Fruit fly (Drosophila melanogaster): ENCODE measurements around the gene CG13926.

The CG13926 gene

DNA sequence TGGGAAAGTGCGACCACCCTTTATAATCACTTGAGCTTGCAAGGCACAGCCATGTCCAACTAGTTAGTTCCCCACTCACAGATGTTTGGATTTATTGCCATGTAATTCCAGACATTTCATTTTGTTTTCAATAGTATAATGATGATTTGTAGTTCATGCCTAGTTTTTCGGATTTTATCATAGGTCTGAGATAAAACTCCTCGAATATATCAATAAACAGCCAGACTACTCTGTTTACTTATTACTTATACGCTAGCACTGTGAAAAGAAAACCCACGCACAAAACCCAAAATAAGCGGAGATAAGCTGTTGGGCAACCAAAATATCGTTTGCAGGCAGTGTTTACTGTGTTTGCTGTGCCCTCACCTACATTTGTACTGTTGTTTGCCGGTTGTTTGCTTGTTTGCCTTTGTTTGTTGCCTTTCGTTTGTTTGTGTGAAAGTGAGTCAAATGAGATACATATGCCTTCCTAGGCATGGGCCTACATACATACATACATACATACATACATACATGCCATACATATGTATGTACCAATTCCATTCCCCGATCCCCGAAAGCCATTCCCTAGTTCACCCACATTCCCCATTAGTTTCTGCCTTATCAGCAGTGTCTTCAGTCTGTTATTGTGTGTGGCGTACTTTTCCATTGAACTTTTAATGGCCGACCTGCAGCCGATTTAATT is 38.6 kb downstream of the CG13926 start (continued):
- TF ChIP-seq Xrp1 (GFP tag; IDR thresholded peaks at IDR 0.05) (peak; percentile 83), fru (optimal IDR thresholded peaks at IDR 0.05) (no peak), crp (GFP tag; optimal IDR thresholded peaks at IDR 0.05) (peak in 1 of 2 experiments; percentile 27), her (GFP tag; optimal IDR thresholded peaks at IDR 0.05) (peak; percentile 26), kah (GFP tag; optimal IDR thresholded peaks at IDR 0.05) (peak; percentile 10), MTF-1 (GFP tag; optimal IDR thresholded peaks at IDR 0.05; ENCODE audit: borderline replicate concordance) (peak; percentile 90), CG31365 (tag; optimal IDR thresholded peaks at IDR 0.05) (peak; percentile 62), Gsc (GFP tag; IDR thresholded peaks at IDR 0.05) (no peak), CG14441 (GFP tag; IDR thresholded peaks at IDR 0.05) (no peak; the same call in 1 of the 2 replicates), Atf3 (GFP tag; optimal IDR thresholded peaks at IDR 0.05) (peak; percentile 7), nom (GFP tag; optimal IDR thresholded peaks at IDR 0.05) (no peak), tin (GFP tag; optimal IDR thresholded peaks at IDR 0.05) (peak; percentile 52), al (GFP tag; IDR thresholded peaks at IDR 0.05) (no peak), TFAM (GFP tag; optimal IDR thresholded peaks at IDR 0.05) (peak; percentile 58), pita (GFP tag; optimal IDR thresholded peaks at IDR 0.05) (no peak), CG3163 (GFP tag; optimal IDR thresholded peaks at IDR 0.05) (peak; percentile 57)

DNA sequence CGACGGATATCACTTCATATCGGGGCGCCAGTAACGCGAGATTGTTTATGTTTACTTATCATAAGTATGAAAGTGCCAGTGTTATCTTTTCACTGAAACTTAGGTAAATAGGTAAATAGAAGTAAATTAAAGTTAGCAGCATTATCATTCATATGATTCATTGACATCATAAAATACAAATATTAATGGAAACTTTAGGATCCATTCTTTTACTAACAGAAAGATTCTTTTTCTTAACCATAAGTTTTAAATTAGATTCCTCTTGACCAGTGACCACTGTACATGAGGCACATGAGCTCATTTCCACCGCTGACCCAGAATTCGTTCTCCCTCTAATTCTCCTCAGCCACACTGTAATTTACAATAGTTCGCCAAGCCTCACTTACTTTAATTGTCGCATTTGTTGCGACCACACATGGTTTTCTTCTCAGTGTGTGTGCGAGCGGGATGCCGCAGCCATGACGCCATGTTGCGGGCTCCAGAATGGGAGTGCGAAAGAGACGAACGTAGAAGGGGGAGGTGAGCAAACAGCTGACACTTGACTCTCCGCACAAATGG is 39.5 kb downstream of the CG13926 start:
- TF ChIP-seq CG17328 (GFP tag; IDR thresholded peaks at IDR 0.05) (no peak), CG10209 (GFP tag; optimal IDR thresholded peaks at IDR 0.05) (peak; percentile 15), toy (GFP tag; IDR thresholded peaks at IDR 0.05) (0 out of 2 replicates have a peak, but pooled peaks have one; percentile 6), ranshi (GFP tag; IDR thresholded peaks at IDR 0.05) (peak; percentile 46), knrl (GFP tag; IDR thresholded peaks at IDR 0.05; ENCODE audit: partially characterized antibody) (no peak), CG11398 (GFP tag; optimal IDR thresholded peaks at IDR 0.05) (no peak), CG6765 (GFP tag; optimal IDR thresholded peaks at IDR 0.05) (peak; percentile 1), MESR4 (GFP tag; optimal IDR thresholded peaks at IDR 0.05) (no peak), crol (GFP tag; IDR thresholded peaks at IDR 0.05) (peak; percentile 64), hkb (optimal IDR thresholded peaks at IDR 0.05) (no peak), hkb (GFP tag; IDR thresholded peaks at IDR 0.05) (peak; percentile 33; the same call in 1 of the 2 replicates), ham (GFP tag; IDR thresholded peaks at IDR 0.05) (no peak), nau (GFP tag; optimal IDR thresholded peaks at IDR 0.05) (peak; percentile 49), grn (GFP tag; optimal IDR thresholded peaks at IDR 0.05) (peak; percentile 23), D19B (GFP tag; optimal IDR thresholded peaks at IDR 0.05) (peak; percentile 14), chm (GFP tag; IDR thresholded peaks at IDR 0.05) (no peak), lilli (GFP tag; optimal IDR thresholded peaks at IDR 0.05) (peak; percentile 39), Hr51 (GFP tag; optimal IDR thresholded peaks at IDR 0.05) (peak in 1 of 2 experiments; percentile 43), CG2678 (tag; optimal IDR thresholded peaks at IDR 0.05) (peak; percentile 68), CG6854 (GFP tag; optimal IDR thresholded peaks at IDR 0.05) (peak; percentile 28), Jarid2 (GFP tag; optimal IDR thresholded peaks at IDR 0.05) (peak; percentile 57), CG8924 (tag; optimal IDR thresholded peaks at IDR 0.05) (peak; percentile 7), al (GFP tag; IDR thresholded peaks at IDR 0.05) (peak; percentile 10; the same call in 1 of the 2 replicates), CG11504 (tag; optimal IDR thresholded peaks at IDR 0.05) (peak; percentile 63), onecut (GFP tag; IDR thresholded peaks at IDR 0.05) (peak; percentile 25; the same call in 1 of the 2 replicates), Nf-YB (GFP tag; optimal IDR thresholded peaks at IDR 0.05) (peak; percentile 2), pb (GFP tag; optimal IDR thresholded peaks at IDR 0.05) (peak; percentile 16), zfh1 (GFP tag; IDR thresholded peaks at IDR 0.05) (peak; percentile 54; the same call in 2 of the 3 replicates), zen (tag; optimal IDR thresholded peaks at IDR 0.05) (no peak), Mrtf (GFP tag; IDR thresholded peaks at IDR 0.05) (0 out of 3 replicates have a peak, but pooled peaks have one; percentile 36), bab2 (GFP tag; optimal IDR thresholded peaks at IDR 0.05) (peak; percentile 61), D19A (tag; optimal IDR thresholded peaks at IDR 0.05) (peak; percentile 30), ERR (GFP tag; optimal IDR thresholded peaks at IDR 0.05) (no peak), BtbVII (GFP tag; optimal IDR thresholded peaks at IDR 0.05) (peak; percentile 69)
